Worm (Caenorhabditis elegans): ENCODE data around the gene T28H10.2.
A peak's percentile ranks its signal among the peaks of the same experiment; 100 is the strongest.

T28H10.2 gene

DNA sequence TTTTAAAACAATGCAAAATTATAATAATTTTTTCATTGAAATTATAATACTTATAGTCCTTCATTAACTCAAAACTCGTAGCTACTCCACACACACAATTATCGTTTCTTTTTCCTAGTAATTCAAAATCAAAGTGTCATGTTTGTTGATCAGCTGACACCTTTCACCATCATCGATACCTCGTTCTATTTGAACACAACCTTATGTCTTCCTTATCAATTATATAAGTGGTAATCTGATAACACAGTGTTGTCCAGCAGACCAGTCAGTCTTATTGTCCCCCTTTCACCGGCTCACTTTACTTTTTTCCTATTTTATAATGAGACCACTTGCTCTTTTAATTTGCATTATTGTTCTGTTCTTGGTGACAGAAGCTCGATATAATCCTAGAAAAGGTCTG lies at the start of gene T28H10.2, which contains the start of gene lgmn-1:
T28H10.2 (minus strand) TSS at position 177 of the 400 bp plus-strand sequence.
lgmn-1 (plus strand) TSS at position 284 of the 400 bp plus-strand sequence.
- no peak for TF ChIP-seq tra-1 (GFP tag; IDR thresholded peaks at IDR 0.05)
- TF ChIP-seq lim-7 (GFP tag; IDR thresholded peaks at IDR 0.05), result no peak
- no peak for TF ChIP-seq saeg-2 (GFP tag; IDR thresholded peaks at IDR 0.05)
- TF ChIP-seq nhr-28 (tag; optimal IDR thresholded peaks at IDR 0.05), result peak; percentile 91
- no peak for TF ChIP-seq ceh-44 (GFP tag; IDR thresholded peaks at IDR 0.05)
- no peak for TF ChIP-seq F10B5.3 (tag; optimal IDR thresholded peaks at IDR 0.05)
- no peak for TF ChIP-seq ztf-7 (tag; optimal IDR thresholded peaks at IDR 0.05)
- TF ChIP-seq lsy-2 (tag; optimal IDR thresholded peaks at IDR 0.05), result peak in 1 of 2 experiments; percentile 20
- no peak for TF ChIP-seq zag-1 (tag; optimal IDR thresholded peaks at IDR 0.05)
- no peak for TF ChIP-seq T26A8.4 (GFP tag; IDR thresholded peaks at IDR 0.05)
- no peak for TF ChIP-seq zfp-3 (GFP tag; conservative IDR thresholded peaks at IDR 0.05)
- TF ChIP-seq daf-16 (GFP tag; optimal IDR thresholded peaks at IDR 0.05), result peak in 1 of 2 experiments; percentile 31
- TF ChIP-seq daf-16 (tag; optimal IDR thresholded peaks at IDR 0.05), result peak; percentile 91
- no peak for TF ChIP-seq sdz-12 (GFP tag; optimal IDR thresholded peaks at IDR 0.05)
- no peak for TF ChIP-seq madf-5 (GFP tag; IDR thresholded peaks at IDR 0.05)
- TF ChIP-seq ztf-11 (tag; optimal IDR thresholded peaks at IDR 0.05), result no peak
- peak; percentile 84 for TF ChIP-seq hlh-30 (tag; optimal IDR thresholded peaks at IDR 0.05; ENCODE audit: insufficient read depth)
- TF ChIP-seq php-3 (GFP tag; IDR thresholded peaks at IDR 0.05), result 0 out of 2 replicates have a peak, but pooled peaks have one; percentile 28
- TF ChIP-seq Y75B8A.6 (GFP tag; IDR thresholded peaks at IDR 0.05), result no peak
- TF ChIP-seq mdl-1 (tag; optimal IDR thresholded peaks at IDR 0.05), result no peak
- no peak for TF ChIP-seq ceh-62 (tag; optimal IDR thresholded peaks at IDR 0.05)
- no peak for TF ChIP-seq egl-43 (GFP tag; IDR thresholded peaks at IDR 0.05)
- TF ChIP-seq lin-29 (GFP tag; IDR thresholded peaks at IDR 0.05), result no peak
- TF ChIP-seq aly-2 (tag; optimal IDR thresholded peaks at IDR 0.05), result no peak
- peak; percentile 50 for TF ChIP-seq T20F7.1 (GFP tag; optimal IDR thresholded peaks at IDR 0.05)
- no peak for TF ChIP-seq nhr-25 (tag; optimal IDR thresholded peaks at IDR 0.05; ENCODE audit: borderline replicate concordance, insufficient read depth)
- TF ChIP-seq dve-1 (tag; optimal IDR thresholded peaks at IDR 0.05; ENCODE audit: insufficient read depth), result peak; percentile 77
- TF ChIP-seq nhr-102 (tag; optimal IDR thresholded peaks at IDR 0.05), result peak; percentile 11
- TF ChIP-seq daf-12 (tag; optimal IDR thresholded peaks at IDR 0.05), result no peak
- TF ChIP-seq zfp-2 (tag; optimal IDR thresholded peaks at IDR 0.05), result no peak
- TF ChIP-seq tag-97 (GFP tag; IDR thresholded peaks at IDR 0.05), result no peak
- peak; percentile 21 for TF ChIP-seq mep-1 (tag; optimal IDR thresholded peaks at IDR 0.05)
- TF ChIP-seq dmd-8 (GFP tag; IDR thresholded peaks at IDR 0.05), result no peak
- no peak for TF ChIP-seq nhr-42 (GFP tag; IDR thresholded peaks at IDR 0.05)
- TF ChIP-seq nhr-48 (tag; optimal IDR thresholded peaks at IDR 0.05), result peak; percentile 17
- TF ChIP-seq F26F4.8 (GFP tag; conservative IDR thresholded peaks at IDR 0.05), result no peak
- TF ChIP-seq fkh-10 (GFP tag; optimal IDR thresholded peaks at IDR 0.05), result no peak
- no peak for TF ChIP-seq mes-2 (tag; optimal IDR thresholded peaks at IDR 0.05; ENCODE audit: poor library complexity, severe bottlenecking)
- TF ChIP-seq dmd-6 (GFP tag; IDR thresholded peaks at IDR 0.05), result peak; percentile 78
- no peak for TF ChIP-seq nhr-41 (GFP tag; IDR thresholded peaks at IDR 0.05)
- TF ChIP-seq ceh-28 (tag; optimal IDR thresholded peaks at IDR 0.05), result no peak
- TF ChIP-seq zip-2 (tag; optimal IDR thresholded peaks at IDR 0.05), result no peak
- TF ChIP-seq nhr-77 (tag; optimal IDR thresholded peaks at IDR 0.05), result peak; percentile 69
- TF ChIP-seq ZK546.5 (tag; optimal IDR thresholded peaks at IDR 0.05), result no peak
- TF ChIP-seq lin-39 (tag; optimal IDR thresholded peaks at IDR 0.05), result no peak
- no peak for TF ChIP-seq spr-1 (tag; optimal IDR thresholded peaks at IDR 0.05)
- TF ChIP-seq set-16 (GFP tag; IDR thresholded peaks at IDR 0.05), result no peak
- no peak for TF ChIP-seq lin-15B (tag; optimal IDR thresholded peaks at IDR 0.05)
- TF ChIP-seq hlh-11 (tag; optimal IDR thresholded peaks at IDR 0.05), result peak; percentile 84
- no peak for TF ChIP-seq attf-4 (tag; optimal IDR thresholded peaks at IDR 0.05)
- no peak for TF ChIP-seq nhr-6 (tag; optimal IDR thresholded peaks at IDR 0.05)
- peak; percentile 94 for TF ChIP-seq pqm-1 (tag; optimal IDR thresholded peaks at IDR 0.05)
- no peak for TF ChIP-seq R02D3.7 (tag; optimal IDR thresholded peaks at IDR 0.05)

All from whole organism, L4 larva.